Fruit fly (Drosophila melanogaster) whole organism, embryonic: ENCODE data around the gene CG44001.

Source experiments
- Abd-B ChIP-seq: fragments of 200-800 bp; sonication (Bioruptor generic); optimal IDR thresholded peaks from 2 replicates; lab custom pipeline; 2018; ENCODE audit warnings: missing biosample characterization, mild to moderate bottlenecking, missing genetic modification characterization, moderate library complexity
- CG10959 ChIP-seq: fragments of 200-800 bp; sonication (Bioruptor generic); IDR thresholded peaks from 2 replicates; pipeline ENCODE4 v1.3.6; 2022; ENCODE audit warnings: missing biosample characterization, missing genetic modification characterization
- CG12391 ChIP-seq: fragments of 200-800 bp; sonication (Bioruptor generic); optimal IDR thresholded peaks from 3 replicates; lab custom pipeline; 2018; ENCODE audit warnings: missing biosample characterization, mild to moderate bottlenecking, missing genetic modification characterization, moderate library complexity
- CG13287 ChIP-seq: fragments of 200-800 bp; sonication (Bioruptor generic); IDR thresholded peaks from 2 replicates; pipeline ENCODE4 v1.3.6; 2022; ENCODE audit warnings: missing biosample characterization, missing genetic modification characterization; ENCODE audit not compliant: partially characterized antibody
- CG15011 ChIP-seq: fragments of 200-800 bp; sonication (Bioruptor generic); optimal IDR thresholded peaks from 3 replicates; lab custom pipeline; 2018; ENCODE audit warnings: missing biosample characterization, mild to moderate bottlenecking, missing genetic modification characterization
- CG15696 ChIP-seq: fragments of 200-800 bp; sonication (Bioruptor generic); optimal IDR thresholded peaks from 2 replicates; lab custom pipeline; 2019; ENCODE audit warnings: missing biosample characterization, mild to moderate bottlenecking, missing genetic modification characterization, moderate library complexity
- CG17829 ChIP-seq: fragments of 200-800 bp; optimal IDR thresholded peaks from 2 replicates; lab custom pipeline; 2019; ENCODE audit warnings: missing biosample characterization, mild to moderate bottlenecking, missing genetic modification characterization, moderate library complexity
- CG2712 ChIP-seq: fragments of 200-800 bp; optimal IDR thresholded peaks from 3 replicates; lab custom pipeline; 2019; ENCODE audit warnings: missing biosample characterization, mild to moderate bottlenecking, missing genetic modification characterization, moderate library complexity
- CG3065 ChIP-seq: fragments of 200-800 bp; sonication (Bioruptor generic); optimal IDR thresholded peaks from 2 replicates; lab custom pipeline; 2016; ENCODE audit warnings: missing biosample characterization, missing genetic modification characterization
- CG31441 ChIP-seq: fragments of 200-800 bp; sonication (Bioruptor generic); IDR thresholded peaks from 2 replicates; pipeline ENCODE4 v1.3.6; 2022; ENCODE audit warnings: missing biosample characterization, missing genetic modification characterization
- CG32767 ChIP-seq: fragments of 200-800 bp; sonication (Bioruptor generic); IDR thresholded peaks from 2 replicates; pipeline ENCODE4 v1.3.6; 2022; ENCODE audit warnings: missing biosample characterization, missing genetic modification characterization
- CG4820 ChIP-seq: fragments of 200-800 bp; sonication (Bioruptor generic); optimal IDR thresholded peaks from 3 replicates; lab custom pipeline; 2016; ENCODE audit warnings: missing biosample characterization, missing genetic modification characterization
- CG5953 ChIP-seq: fragments of 200-800 bp; sonication (Bioruptor generic); IDR thresholded peaks from 2 replicates; pipeline ENCODE4 v1.3.6; 2022; ENCODE audit warnings: missing biosample characterization, missing genetic modification characterization
- CG7745 ChIP-seq: fragments of 200-800 bp; sonication (Bioruptor generic); optimal IDR thresholded peaks from 2 replicates; lab custom pipeline; 2018; ENCODE audit warnings: missing biosample characterization, mild to moderate bottlenecking, missing genetic modification characterization, moderate library complexity
- CG8281 ChIP-seq: fragments of 200-800 bp; sonication (Bioruptor generic); optimal IDR thresholded peaks from 2 replicates; lab custom pipeline; 2018; ENCODE audit warnings: missing biosample characterization, mild to moderate bottlenecking, missing genetic modification characterization, moderate library complexity
- Dp ChIP-seq: fragments of 200-800 bp; sonication (Bioruptor generic); optimal IDR thresholded peaks from 2 replicates; lab custom pipeline; 2018; ENCODE audit warnings: missing biosample characterization, mild to moderate bottlenecking, missing genetic modification characterization, moderate library complexity
- Elba2 ChIP-seq: fragments of 200-800 bp; sonication (Bioruptor generic); optimal IDR thresholded peaks from 3 replicates; lab custom pipeline; 2016; ENCODE audit warnings: missing biosample characterization, missing genetic modification characterization
- GATAe ChIP-seq: fragments of 200-800 bp; sonication (Bioruptor generic); conservative IDR thresholded peaks from 2 replicates; pipeline ENCODE4 v1.3.6; 2022; ENCODE audit warnings: missing biosample characterization, missing genetic modification characterization
- Hmr ChIP-seq: fragments of 200-800 bp; sonication (Bioruptor generic); optimal IDR thresholded peaks from 3 replicates; lab custom pipeline; 2017; ENCODE audit warnings: mild to moderate bottlenecking, missing biosample characterization, missing genetic modification reagents, missing genetic modification characterization
- Hr78 ChIP-seq, 2 experiments: fragments of 200-800 bp in 1 of 2; fragments of >200 bp in 1 of 2; sonication (Bioruptor generic) in 1 of 2; optimal IDR thresholded peaks; 2 replicates each; lab custom pipeline; 2017 to 2019; ENCODE audit warnings: missing biosample characterization in 2 of 2, missing genetic modification characterization in 2 of 2, mild to moderate bottlenecking in 1 of 2, moderate library complexity in 1 of 2
- Neu2 ChIP-seq: fragments of 200-800 bp; sonication (Bioruptor generic); optimal IDR thresholded peaks from 3 replicates; lab custom pipeline; 2016; ENCODE audit warnings: missing biosample characterization, missing genetic modification characterization, borderline replicate concordance
- Oaz ChIP-seq: fragments of 200-800 bp; sonication (Bioruptor generic); IDR thresholded peaks from 2 replicates; pipeline ENCODE4 v1.3.6; 2022; ENCODE audit warnings: missing biosample characterization, missing genetic modification characterization
- Optix ChIP-seq: fragments of 200-800 bp; sonication (Bioruptor generic); IDR thresholded peaks from 3 replicates; pipeline ENCODE4 v1.3.6; 2022; ENCODE audit warnings: missing biosample characterization, missing genetic modification characterization
- Ptx1 ChIP-seq: fragments of 200-800 bp; sonication (Bioruptor generic); IDR thresholded peaks from 2 replicates; pipeline ENCODE4 v1.3.6; 2022; ENCODE audit warnings: missing biosample characterization, missing genetic modification characterization
- Rfx ChIP-seq: fragments of 200-800 bp; sonication (Bioruptor generic); IDR thresholded peaks from 2 replicates; pipeline ENCODE4 v1.3.6; 2022; ENCODE audit warnings: missing biosample characterization, missing genetic modification characterization
- Sin3A ChIP-seq: fragments of >200 bp; optimal IDR thresholded peaks from 2 replicates; lab custom pipeline; 2018
- Stat92E ChIP-seq, 3 experiments: fragments of >200 bp in 2 of 3; fragments of 200-800 bp in 1 of 3; sonication (Bioruptor generic) in 1 of 3; optimal IDR thresholded peaks; 2 replicates each; lab custom pipeline; 2017 to 2019; ENCODE audit warnings: missing biosample characterization in 3 of 3, missing genetic modification characterization in 3 of 3, mild to moderate bottlenecking in 1 of 3, moderate library complexity in 1 of 3
- Tbp ChIP-seq: fragments of >200 bp; optimal IDR thresholded peaks from 2 replicates; lab custom pipeline; 2018; ENCODE audit warnings: missing biosample characterization, missing genetic modification characterization
- amos ChIP-seq: fragments of 200-800 bp; sonication (Bioruptor generic); IDR thresholded peaks from 2 replicates; pipeline ENCODE4 v1.3.6; 2022; ENCODE audit warnings: missing biosample characterization, missing genetic modification characterization; ENCODE audit not compliant: partially characterized antibody
- ash1 ChIP-seq: fragments of 200-800 bp; sonication (Bioruptor generic); optimal IDR thresholded peaks from 2 replicates; lab custom pipeline; 2018; ENCODE audit warnings: missing biosample characterization, mild to moderate bottlenecking, missing genetic modification characterization
- btn ChIP-seq: fragments of 200-800 bp; sonication (Bioruptor generic); optimal IDR thresholded peaks from 2 replicates; lab custom pipeline; 2016; ENCODE audit warnings: missing biosample characterization, missing genetic modification characterization
- corto ChIP-seq: fragments of 200-800 bp; sonication (Bioruptor generic); optimal IDR thresholded peaks from 2 replicates; lab custom pipeline; 2016; ENCODE audit warnings: missing biosample characterization, mild to moderate bottlenecking, missing genetic modification characterization, moderate library complexity
- croc ChIP-seq: fragments of 200-800 bp; sonication (Bioruptor generic); conservative IDR thresholded peaks from 3 replicates; pipeline ENCODE4 v1.3.6; 2022; ENCODE audit warnings: missing biosample characterization, missing genetic modification characterization
- crol ChIP-seq: fragments of 200-800 bp; sonication (Bioruptor generic); IDR thresholded peaks from 2 replicates; pipeline ENCODE4 v1.3.6; 2022; ENCODE audit warnings: missing biosample characterization, missing genetic modification characterization
- crp ChIP-seq, 2 experiments: fragments of 200-800 bp; sonication (Bioruptor generic); optimal IDR thresholded peaks; 2 replicates in 1 of 2; 3 replicates in 1 of 2; lab custom pipeline; 2017; ENCODE audit warnings: missing biosample characterization in 2 of 2, missing genetic modification characterization in 2 of 2, mild to moderate bottlenecking in 1 of 2, moderate library complexity in 1 of 2
- fd102C ChIP-seq: fragments of 200-800 bp; sonication (Bioruptor generic); optimal IDR thresholded peaks from 2 replicates; lab custom pipeline; 2018; ENCODE audit warnings: missing biosample characterization, mild to moderate bottlenecking, missing genetic modification characterization, moderate library complexity
- gce ChIP-seq: fragments of 200-800 bp; sonication (Bioruptor generic); IDR thresholded peaks from 3 replicates; pipeline ENCODE4 v1.3.6; 2022; ENCODE audit warnings: missing biosample characterization, missing genetic modification characterization
- ind ChIP-seq: fragments of 200-800 bp; sonication (Bioruptor generic); optimal IDR thresholded peaks from 3 replicates; lab custom pipeline; 2016; ENCODE audit warnings: missing biosample characterization, missing genetic modification characterization
- kni ChIP-seq: fragments of 200-800 bp; sonication (Bioruptor generic); optimal IDR thresholded peaks from 3 replicates; lab custom pipeline; 2017; ENCODE audit warnings: mild to moderate bottlenecking, missing biosample characterization, missing genetic modification reagents, missing genetic modification characterization
- nom ChIP-seq: fragments of 200-800 bp; sonication (Bioruptor generic); optimal IDR thresholded peaks from 2 replicates; lab custom pipeline; 2017; ENCODE audit warnings: missing biosample characterization, missing genetic modification characterization, mild to moderate bottlenecking, moderate library complexity, missing genetic modification reagents
- p53 ChIP-seq: fragments of 200-800 bp; sonication (Bioruptor generic); optimal IDR thresholded peaks from 2 replicates; lab custom pipeline; 2016; ENCODE audit warnings: missing biosample characterization, missing genetic modification characterization
- pros ChIP-seq: fragments of 200-800 bp; sonication (Bioruptor generic); optimal IDR thresholded peaks from 3 replicates; lab custom pipeline; 2019; ENCODE audit warnings: missing biosample characterization, mild to moderate bottlenecking, missing genetic modification characterization, moderate library complexity
- scrt ChIP-seq: fragments of 200-800 bp; sonication (Bioruptor generic); optimal IDR thresholded peaks from 2 replicates; lab custom pipeline; 2018; ENCODE audit warnings: missing biosample characterization, mild to moderate bottlenecking, missing genetic modification characterization, moderate library complexity
- sob ChIP-seq: fragments of 200-800 bp; sonication (Bioruptor generic); IDR thresholded peaks from 2 replicates; pipeline ENCODE4 v1.3.6; 2022; ENCODE audit warnings: missing biosample characterization, missing genetic modification characterization
- sr ChIP-seq: fragments of 200-800 bp; sonication (Bioruptor generic); IDR thresholded peaks from 3 replicates; pipeline ENCODE4 v1.3.6; 2022; ENCODE audit warnings: missing biosample characterization, missing genetic modification characterization
- tgo ChIP-seq: fragments of 200-800 bp; sonication (Bioruptor generic); IDR thresholded peaks from 3 replicates; pipeline ENCODE4 v1.3.6; 2022; ENCODE audit warnings: missing biosample characterization, missing genetic modification characterization
- tll ChIP-seq, 2 experiments: fragments of 200-800 bp in 1 of 2; fragments of >200 bp in 1 of 2; sonication (Bioruptor generic) in 1 of 2; optimal IDR thresholded peaks; 2 replicates each; lab custom pipeline; 2017 to 2019; ENCODE audit warnings: missing biosample characterization in 2 of 2, missing genetic modification characterization in 2 of 2, mild to moderate bottlenecking in 1 of 2, moderate library complexity in 1 of 2
- toy ChIP-seq: fragments of 200-800 bp; sonication (Bioruptor generic); IDR thresholded peaks from 2 replicates; pipeline ENCODE4 v1.3.6; 2022; ENCODE audit warnings: missing biosample characterization, missing genetic modification characterization
- zfh2 ChIP-seq: fragments of 200-800 bp; sonication (Bioruptor generic); optimal IDR thresholded peaks from 2 replicates; lab custom pipeline; 2016; ENCODE audit warnings: missing biosample characterization, missing genetic modification characterization

The CG44001 gene

dm6 chr2L:5000287-5000871, 42.7 kb upstream of the CG44001 start (continued):
- TF ChIP-seq tll (GFP tag; optimal IDR thresholded peaks at IDR 0.05; lab: Kevin White, UChicago) (peak in 1 of 2 experiments; percentile 73), amos (GFP tag; lab: Robert Waterston, UW) (no peak), CG8281 (tag; lab: Kevin White, UChicago) (peak; percentile 57), Rfx (GFP tag; lab: Robert Waterston, UW) (peak; percentile 81), corto (GFP tag; lab: Kevin White, UChicago) (peak; percentile 69), Elba2 (GFP tag; lab: Kevin White, UChicago) (peak; percentile 54), CG15696 (tag; lab: Kevin White, UChicago) (peak; percentile 95), CG5953 (GFP tag; lab: Robert Waterston, UW) (peak; percentile 53; the same call in 1 of the 2 replicates), tgo (GFP tag; lab: Robert Waterston, UW) (peak; percentile 75), fd102C (GFP tag; lab: Kevin White, UChicago) (peak; percentile 83), croc (GFP tag; lab: Robert Waterston, UW) (peak; percentile 75), pros (GFP tag; lab: Kevin White, UChicago) (peak; percentile 76), Stat92E (GFP tag; optimal IDR thresholded peaks at IDR 0.05; lab: Kevin White, UChicago) (peak in 1 of 3 experiments; percentile 57), sr (GFP tag; lab: Robert Waterston, UW) (peak; percentile 41; the same call in 2 of the 3 replicates), Sin3A (no peak), zfh2 (peak; percentile 70), CG12391 (peak; percentile 89), btn (GFP tag; lab: Kevin White, UChicago) (no peak), p53 (peak; percentile 97), ind (GFP tag; lab: Kevin White, UChicago) (peak; percentile 74), Tbp (GFP tag; lab: Kevin White, UChicago) (no peak), Hmr (GFP tag; lab: Kevin White, UChicago) (peak; percentile 87), Neu2 (GFP tag; lab: Kevin White, UChicago) (peak; percentile 45), Ptx1 (GFP tag; lab: Robert Waterston, UW) (peak; percentile 83), toy (GFP tag; lab: Robert Waterston, UW) (0 out of 2 replicates have a peak, but pooled peaks have one; percentile 53), CG3065 (GFP tag; lab: Kevin White, UChicago) (peak; percentile 45), nom (GFP tag; lab: Kevin White, UChicago) (peak; percentile 70), ash1 (GFP tag; lab: Kevin White, UChicago) (no peak), GATAe (GFP tag; lab: Robert Waterston, UW) (peak; percentile 29; the same call in 1 of the 2 replicates), CG10959 (GFP tag; lab: Robert Waterston, UW) (peak; percentile 70), Dp (GFP tag; lab: Kevin White, UChicago) (no peak), kni (GFP tag; lab: Kevin White, UChicago) (peak; percentile 78), gce (GFP tag; lab: Robert Waterston, UW) (0 out of 3 replicates have a peak, but pooled peaks have one; percentile 50), crp (GFP tag; optimal IDR thresholded peaks at IDR 0.05; lab: Kevin White, UChicago) (peak in 1 of 2 experiments; percentile 21), scrt (GFP tag; lab: Kevin White, UChicago) (peak; percentile 78), Hr78 (GFP tag; optimal IDR thresholded peaks at IDR 0.05; lab: Kevin White, UChicago) (peak in 1 of 2 experiments; percentile 60), CG17829 (tag; lab: Kevin White, UChicago) (peak; percentile 92), CG15011 (GFP tag; lab: Kevin White, UChicago) (peak; percentile 81), CG13287 (GFP tag; lab: Robert Waterston, UW) (no peak), CG7745 (peak; percentile 30), CG2712 (peak; percentile 92), CG31441 (GFP tag; lab: Robert Waterston, UW) (peak; percentile 87), CG32767 (peak; percentile 82), Optix (GFP tag; lab: Robert Waterston, UW) (peak; percentile 56; the same call in 2 of the 3 replicates), sob (GFP tag; lab: Robert Waterston, UW) (peak; percentile 75), crol (GFP tag; lab: Robert Waterston, UW) (no peak), Oaz (GFP tag; lab: Robert Waterston, UW) (peak; percentile 58), CG4820 (peak; percentile 73), Abd-B (GFP tag; lab: Kevin White, UChicago) (peak; percentile 68)
